Worm (Caenorhabditis elegans): ENCODE data around the gene his-31.
"Not testable (repeated sequence)": the region's sequence is repeated elsewhere in the genome, so short reads cannot be mapped to it uniquely, and the experiment has no call there.

Gene his-31

DNA sequence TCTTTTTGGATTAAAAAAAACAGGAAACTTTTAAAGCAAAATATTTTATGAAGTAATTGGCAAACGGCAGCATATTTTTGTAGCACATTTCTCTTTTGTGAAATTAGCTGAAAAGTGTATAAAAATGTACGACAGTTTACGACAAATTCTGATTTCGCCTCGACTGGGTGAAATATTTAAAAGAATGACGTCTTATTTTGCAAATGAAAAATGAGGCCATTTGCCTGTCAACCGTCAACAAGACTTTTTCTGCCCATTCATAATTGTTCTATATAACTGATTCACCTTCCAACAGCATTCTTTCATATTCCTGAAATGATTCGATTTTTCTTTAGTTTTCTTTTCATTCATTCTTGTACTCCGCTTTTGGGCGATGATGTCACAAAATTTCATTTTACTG is 21.8 kb upstream of the his-31 start, which contains the start of the genes F17E9.2 and col-116:
Gene F17E9.2, plus strand, starts transcription at position 301 of the 400 bp plus-strand sequence.
Gene col-116, plus strand, starts transcription at position 315 of the 400 bp plus-strand sequence.
- no peak for TF ChIP-seq dpl-1 (GFP tag; optimal IDR thresholded peaks at IDR 0.05)
- no peak for TF ChIP-seq tag-97 (GFP tag; IDR thresholded peaks at IDR 0.05)
- TF ChIP-seq nhr-28 (tag; optimal IDR thresholded peaks at IDR 0.05): no peak
- TF ChIP-seq nhr-25 (tag; optimal IDR thresholded peaks at IDR 0.05; ENCODE audit: borderline replicate concordance, insufficient read depth): no peak

DNA sequence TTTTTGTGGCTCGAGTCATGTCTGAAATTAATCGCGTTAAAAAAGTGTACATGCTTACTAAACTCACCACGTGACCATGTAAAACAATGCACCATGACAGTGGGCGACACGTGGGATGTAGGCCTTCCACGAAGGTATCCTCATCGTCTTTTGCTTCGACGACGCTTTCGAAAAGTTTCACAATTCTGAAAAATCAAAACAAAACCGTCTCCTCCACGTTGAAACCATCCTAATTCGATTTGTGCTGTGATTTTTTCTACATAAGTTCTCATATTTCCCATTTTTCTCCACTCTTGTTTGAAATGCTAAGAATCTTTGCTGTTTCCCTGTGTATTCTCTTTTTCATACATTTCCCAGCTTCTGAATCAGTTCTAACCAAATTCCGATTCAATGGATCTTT is 20.8 kb upstream of the his-31 start, which contains the start of gene F17E9.3:
Gene F17E9.3, plus strand, starts transcription at position 301 of the 400 bp plus-strand sequence.
- no peak for TF ChIP-seq R02D3.7 (tag; optimal IDR thresholded peaks at IDR 0.05)
- TF ChIP-seq nhr-11 (tag; optimal IDR thresholded peaks at IDR 0.05): no peak
- no peak for TF ChIP-seq zfp-2 (tag; optimal IDR thresholded peaks at IDR 0.05)
- no peak for TF ChIP-seq fos-1 (tag; optimal IDR thresholded peaks at IDR 0.05)
- TF ChIP-seq ZK546.5 (tag; optimal IDR thresholded peaks at IDR 0.05): no peak
- no peak for TF ChIP-seq nhr-42 (GFP tag; IDR thresholded peaks at IDR 0.05)
- TF ChIP-seq ceh-82 (tag; optimal IDR thresholded peaks at IDR 0.05): no peak
- TF ChIP-seq php-3 (GFP tag; IDR thresholded peaks at IDR 0.05): no peak
- TF ChIP-seq F44E2.7 (GFP tag; IDR thresholded peaks at IDR 0.05): no peak
- TF ChIP-seq sdz-12 (GFP tag; optimal IDR thresholded peaks at IDR 0.05): no peak
- TF ChIP-seq saeg-2 (GFP tag; IDR thresholded peaks at IDR 0.05): no peak
- no peak for TF ChIP-seq madf-9 (GFP tag; conservative IDR thresholded peaks at IDR 0.05)
- TF ChIP-seq aly-2 (tag; optimal IDR thresholded peaks at IDR 0.05): no peak
- TF ChIP-seq nhr-237 (tag; optimal IDR thresholded peaks at IDR 0.05): no peak
- no peak for TF ChIP-seq lin-29 (GFP tag; IDR thresholded peaks at IDR 0.05)
- TF ChIP-seq dmd-6 (GFP tag; IDR thresholded peaks at IDR 0.05): no peak
- no peak for TF ChIP-seq daf-16 (GFP tag; optimal IDR thresholded peaks at IDR 0.05)
- TF ChIP-seq daf-16 (tag; optimal IDR thresholded peaks at IDR 0.05): no peak

DNA sequence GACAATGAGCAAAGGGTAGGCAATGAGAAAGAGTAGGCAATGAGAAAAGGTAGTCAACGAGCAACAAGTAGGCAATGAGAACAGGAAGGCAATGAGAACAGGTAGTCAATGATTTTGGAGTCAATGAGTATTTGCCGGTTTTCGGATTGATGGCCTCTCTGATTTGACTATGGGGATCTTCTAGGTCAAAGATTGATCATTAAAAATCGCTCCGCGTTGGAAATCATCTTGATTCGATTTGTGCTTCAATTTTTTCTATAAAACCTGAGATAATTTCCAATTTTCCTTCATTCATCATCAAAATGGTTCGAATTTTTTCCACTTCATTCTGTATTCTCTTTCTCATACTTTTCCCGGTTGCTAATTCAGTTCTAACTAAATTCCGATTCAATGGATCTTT is 18.3 kb upstream of the his-31 start, which contains the start of gene F17E9.16:
Gene F17E9.16, plus strand, starts transcription at position 301 of the 400 bp plus-strand sequence.
- TF ChIP-seq unc-130 (GFP tag; optimal IDR thresholded peaks at IDR 0.05); php-3 (GFP tag; IDR thresholded peaks at IDR 0.05); daf-19 (GFP tag; conservative IDR thresholded peaks at IDR 0.05): not testable (repeated sequence)

DNA sequence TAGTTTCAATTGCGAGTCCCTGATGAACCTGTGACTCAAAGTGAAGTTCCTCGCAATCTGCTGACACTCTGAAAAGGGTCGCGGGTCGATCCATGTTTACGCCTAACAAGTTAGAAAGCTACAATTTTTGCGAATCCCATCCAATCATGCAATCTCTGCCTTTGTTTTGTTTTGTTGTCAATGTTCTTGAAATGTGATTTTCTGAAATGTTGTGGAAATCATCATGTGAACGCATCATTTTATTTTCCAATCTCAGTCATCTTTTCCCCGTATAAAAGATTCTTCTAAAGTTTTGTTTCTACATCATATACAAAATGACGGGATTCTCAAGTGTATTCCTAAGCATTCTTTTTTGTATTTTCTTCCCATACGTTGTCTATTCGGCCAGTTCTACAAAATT is 14.3 kb upstream of the his-31 start, which contains the start of gene F17E9.4:
Gene F17E9.4, plus strand, starts transcription at position 301 of the 400 bp plus-strand sequence.
- TF ChIP-seq ceh-44 (GFP tag; IDR thresholded peaks at IDR 0.05): no peak
- TF ChIP-seq nhr-76 (tag; optimal IDR thresholded peaks at IDR 0.05): no peak

DNA sequence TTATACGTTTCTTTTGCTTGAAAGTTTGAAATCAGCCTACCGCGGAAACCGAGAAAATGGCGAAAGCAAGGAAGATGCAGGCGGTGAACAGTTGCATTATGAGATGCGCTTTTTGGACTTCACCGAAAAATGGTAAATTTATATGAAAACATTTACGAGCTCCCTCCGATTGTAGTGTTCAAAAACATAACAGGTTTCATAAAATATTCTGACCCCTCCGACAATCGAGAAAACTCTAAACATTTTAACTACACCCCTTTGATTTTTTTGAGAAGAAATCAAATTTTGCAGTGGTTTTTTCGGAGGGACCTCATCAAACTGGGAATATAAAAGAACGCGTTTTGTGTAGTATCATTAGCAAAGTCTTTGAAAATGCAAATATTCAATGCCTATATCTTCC is 13.3 kb upstream of the his-31 start, which contains the start of the genes F17E9.18 and F17E9.15:
Gene F17E9.18, minus strand, starts transcription at position 101 of the 400 bp plus-strand sequence.
Gene F17E9.15, plus strand, starts transcription at position 368 of the 400 bp plus-strand sequence.
- TF ChIP-seq egl-43 (GFP tag; IDR thresholded peaks at IDR 0.05): no peak

DNA sequence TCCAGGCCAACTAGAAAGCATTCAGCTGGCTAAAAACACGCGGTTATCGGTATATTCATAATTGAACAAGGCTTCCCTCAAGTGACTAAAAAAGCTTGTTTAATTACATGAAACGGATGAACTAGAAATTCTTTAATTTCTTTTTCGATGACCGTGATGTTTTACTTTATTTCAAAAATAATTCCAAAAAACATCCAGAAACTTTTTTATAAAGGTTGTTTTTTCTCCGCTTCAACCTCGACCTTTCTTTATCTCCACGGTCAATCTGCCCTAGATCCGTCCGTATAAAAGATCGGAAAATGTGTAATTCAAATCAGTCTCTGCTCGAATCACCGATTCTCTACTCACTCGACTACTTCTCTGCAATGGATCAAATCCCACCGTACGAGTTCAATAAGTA is 11.7 kb upstream of the his-31 start, which contains the start of gene F17E9.5:
Gene F17E9.5, plus strand, starts transcription at position 301 of the 400 bp plus-strand sequence.
- TF ChIP-seq nhr-48 (tag; optimal IDR thresholded peaks at IDR 0.05): no peak
- peak in 1 of 2 experiments; percentile 34 for TF ChIP-seq unc-62 (GFP tag; optimal IDR thresholded peaks at IDR 0.05 in 1 of 2)
- no peak for TF ChIP-seq unc-62 (tag; optimal IDR thresholded peaks at IDR 0.05)

DNA sequence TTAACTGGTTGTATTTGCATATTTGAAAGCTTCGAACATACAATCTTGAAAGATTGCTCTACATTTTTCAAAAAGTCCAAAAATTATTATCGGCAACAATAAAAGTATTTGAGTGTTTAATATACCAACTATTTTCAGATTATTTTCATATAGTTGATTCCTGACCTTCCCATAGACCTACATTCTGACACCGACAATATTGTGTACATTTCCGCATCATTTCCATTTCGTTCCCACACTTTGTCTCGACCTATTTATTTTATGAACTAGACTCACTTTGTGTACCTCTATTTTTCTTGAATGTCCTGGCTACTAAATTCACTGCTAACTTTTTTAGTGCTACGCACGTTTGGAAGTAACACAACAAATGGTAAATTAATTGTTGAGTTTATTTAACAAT is 8.6 kb upstream of the his-31 start, which contains the start of gene lgc-5:
Gene lgc-5, plus strand, starts transcription at position 301 of the 400 bp plus-strand sequence.
- TF ChIP-seq aha-1 (tag) (no peak), dpl-1 (GFP tag; optimal IDR thresholded peaks at IDR 0.05) (no peak), F26F4.8 (GFP tag; conservative IDR thresholded peaks at IDR 0.05) (no peak), nhr-41 (GFP tag; IDR thresholded peaks at IDR 0.05) (no peak), spr-1 (tag; optimal IDR thresholded peaks at IDR 0.05) (no peak), unc-130 (GFP tag; optimal IDR thresholded peaks at IDR 0.05) (no peak), ceh-32 (tag; optimal IDR thresholded peaks at IDR 0.05; ENCODE audit: poor library complexity) (no peak), skn-1 (tag; optimal IDR thresholded peaks at IDR 0.05) (no peak), daf-16 (GFP tag; optimal IDR thresholded peaks at IDR 0.05) (no peak), daf-16 (tag; optimal IDR thresholded peaks at IDR 0.05) (no peak)

All from whole organism, L4 larva.